Fruit fly (Drosophila melanogaster) whole organism, adult: ENCODE measurements around the gene Calx.

ENCODE experiments used
- CG11617 ChIP-seq: fragments of 200-800 bp; sonication (Bioruptor generic); optimal IDR thresholded peaks from 2 replicates; lab custom pipeline; 2017; ENCODE audit warnings: mild to moderate bottlenecking, missing biosample characterization, missing genetic modification reagents, missing genetic modification characterization
- CG12768 ChIP-seq: fragments of 200-800 bp; sonication (Bioruptor generic); optimal IDR thresholded peaks from 2 replicates; lab custom pipeline; 2017; ENCODE audit warnings: missing biosample characterization, missing genetic modification characterization, mild to moderate bottlenecking, moderate library complexity, missing genetic modification reagents
- CG14711 ChIP-seq: fragments of 200-800 bp; sonication (Bioruptor generic); optimal IDR thresholded peaks from 2 replicates; lab custom pipeline; 2018; ENCODE audit warnings: missing biosample characterization, mild to moderate bottlenecking, missing genetic modification characterization, moderate library complexity
- CG1620 ChIP-seq: fragments of 200-800 bp; sonication (Bioruptor generic); optimal IDR thresholded peaks from 2 replicates; lab custom pipeline; 2016; ENCODE audit warnings: missing biosample characterization, missing genetic modification characterization
- CG33017 ChIP-seq: fragments of 200-800 bp; sonication (Bioruptor generic); optimal IDR thresholded peaks from 2 replicates; lab custom pipeline; 2018; ENCODE audit warnings: missing biosample characterization, mild to moderate bottlenecking, missing genetic modification characterization, moderate library complexity
- CG5204 ChIP-seq: fragments of 200-800 bp; sonication (Bioruptor generic); optimal IDR thresholded peaks from 2 replicates; lab custom pipeline; 2016; ENCODE audit warnings: missing biosample characterization, missing genetic modification characterization
- CG7045 ChIP-seq: fragments of 200-800 bp; sonication (Bioruptor generic); optimal IDR thresholded peaks from 2 replicates; lab custom pipeline; 2017; ENCODE audit warnings: missing biosample characterization, mild to moderate bottlenecking, missing genetic modification characterization
- CG7101 ChIP-seq: fragments of 200-800 bp; sonication (Bioruptor generic); optimal IDR thresholded peaks from 2 replicates; lab custom pipeline; 2018; ENCODE audit warnings: missing biosample characterization, mild to moderate bottlenecking, missing genetic modification characterization, moderate library complexity
- Clk ChIP-seq: fragments of 200-800 bp; sonication (Bioruptor generic); optimal IDR thresholded peaks from 2 replicates; lab custom pipeline; 2017; ENCODE audit warnings: missing biosample characterization, missing genetic modification characterization
- Crg-1 ChIP-seq: fragments of 200-800 bp; sonication (Bioruptor generic); optimal IDR thresholded peaks from 2 replicates; lab custom pipeline; 2016; ENCODE audit warnings: missing biosample characterization, missing genetic modification characterization
- Hr96 ChIP-seq: fragments of 200-800 bp; sonication (Bioruptor generic); optimal IDR thresholded peaks from 2 replicates; lab custom pipeline; 2016; ENCODE audit warnings: missing biosample characterization, missing genetic modification characterization
- Mnt ChIP-seq: fragments of 200-800 bp; sonication (Bioruptor generic); optimal IDR thresholded peaks from 2 replicates; lab custom pipeline; 2016; ENCODE audit warnings: missing biosample characterization, mild to moderate bottlenecking, missing genetic modification characterization
- bab1 ChIP-seq: fragments of 200-800 bp; sonication (Bioruptor generic); optimal IDR thresholded peaks from 3 replicates; lab custom pipeline; 2019; ENCODE audit warnings: missing biosample characterization, mild to moderate bottlenecking, missing genetic modification characterization, moderate library complexity
- cic ChIP-seq: fragments of 200-800 bp; sonication (Bioruptor generic); optimal IDR thresholded peaks from 2 replicates; lab custom pipeline; 2017; ENCODE audit warnings: missing biosample characterization, mild to moderate bottlenecking, missing genetic modification characterization, moderate library complexity
- cnc ChIP-seq, 2 experiments: fragments of >200 bp; optimal IDR thresholded peaks; 2 replicates each; lab custom pipeline; 2017
- kay ChIP-seq: fragments of 200-800 bp; sonication (Bioruptor generic); peaks from one replicate; lab custom pipeline; 2016; ENCODE audit warnings: missing biosample characterization, missing genetic modification characterization, borderline replicate concordance
- ovo ChIP-seq: fragments of 200-800 bp; sonication (Bioruptor generic); optimal IDR thresholded peaks from 2 replicates; lab custom pipeline; 2016; ENCODE audit warnings: missing biosample characterization, missing genetic modification characterization
- pad ChIP-seq: fragments of 200-800 bp; sonication (Bioruptor generic); optimal IDR thresholded peaks from 3 replicates; lab custom pipeline; 2017; ENCODE audit warnings: missing biosample characterization, missing genetic modification characterization, mild to moderate bottlenecking, moderate library complexity, missing genetic modification reagents
- tj ChIP-seq: fragments of 200-800 bp; sonication (Bioruptor generic); optimal IDR thresholded peaks from 3 replicates; lab custom pipeline; 2017; ENCODE audit warnings: missing biosample characterization, mild to moderate bottlenecking, missing genetic modification characterization, moderate library complexity
- toe ChIP-seq: fragments of 200-800 bp; sonication (Bioruptor generic); optimal IDR thresholded peaks from 2 replicates; lab custom pipeline; 2016; ENCODE audit warnings: missing biosample characterization, missing genetic modification characterization

Calx gene

DNA sequence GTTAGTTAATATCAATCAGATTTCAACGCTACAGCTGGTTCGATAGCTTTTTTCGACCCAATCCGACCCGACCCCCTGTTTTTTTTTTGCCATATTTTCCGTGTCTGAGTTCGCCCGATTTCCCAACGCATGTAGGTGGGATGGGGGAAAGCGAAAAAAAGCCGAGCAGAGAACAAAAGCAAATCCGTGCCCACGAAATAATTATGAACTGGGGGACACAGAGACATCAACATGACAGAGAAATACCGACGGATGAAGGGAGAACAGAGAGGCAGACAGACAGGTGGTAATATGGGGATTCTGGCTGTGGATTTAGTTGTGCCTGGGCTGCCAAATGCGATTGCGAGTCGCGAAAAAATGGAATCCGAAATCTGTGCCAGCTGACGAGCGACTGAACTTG lies 11.1 kb downstream of the Calx start:
- TF ChIP-seq CG33017 (tag; lab: Kevin White, UChicago) (no peak), CG12768 (no peak), CG11617 (GFP tag; lab: Kevin White, UChicago) (no peak), ovo (no peak), bab1 (GFP tag; lab: Kevin White, UChicago) (no peak), toe (GFP tag; lab: Kevin White, UChicago) (no peak), Hr96 (no peak), Clk (GFP tag; lab: Kevin White, UChicago) (no peak), tj (GFP tag; lab: Kevin White, UChicago) (no peak), cnc (optimal IDR thresholded peaks at IDR 0.05; lab: Kevin White, UChicago) (no peak), kay (no peak), Crg-1 (GFP tag; lab: Kevin White, UChicago) (no peak), CG5204 (GFP tag; lab: Kevin White, UChicago) (no peak), CG7101 (tag; lab: Kevin White, UChicago) (no peak), cic (no peak)

dm6 chr3R:20989657-20990056 lies 11.7 kb downstream of the Calx start:
- TF ChIP-seq Hr96 = peak; percentile 25
- peak; percentile 5 for TF ChIP-seq toe (GFP tag; lab: Kevin White, UChicago)
- TF ChIP-seq bab1 (GFP tag; lab: Kevin White, UChicago) = peak; percentile 30
- no peak for TF ChIP-seq Mnt (GFP tag; lab: Kevin White, UChicago)
- peak; percentile 99 for TF ChIP-seq pad (GFP tag; lab: Kevin White, UChicago)
- no peak for TF ChIP-seq cic
- no peak for TF ChIP-seq CG33017 (tag; lab: Kevin White, UChicago)
- TF ChIP-seq CG5204 (GFP tag; lab: Kevin White, UChicago) = peak; percentile 36
- TF ChIP-seq CG11617 (GFP tag; lab: Kevin White, UChicago) = peak; percentile 26
- TF ChIP-seq CG14711 (tag; lab: Kevin White, UChicago) = no peak
- no peak for TF ChIP-seq CG7045 (GFP tag; lab: Kevin White, UChicago)
- TF ChIP-seq CG7101 (tag; lab: Kevin White, UChicago) = peak; percentile 19
- peak; percentile 30 for TF ChIP-seq CG1620 (GFP tag; lab: Kevin White, UChicago)
- TF ChIP-seq Clk (GFP tag; lab: Kevin White, UChicago) = no peak
- TF ChIP-seq ovo = peak; percentile 37

DNA sequence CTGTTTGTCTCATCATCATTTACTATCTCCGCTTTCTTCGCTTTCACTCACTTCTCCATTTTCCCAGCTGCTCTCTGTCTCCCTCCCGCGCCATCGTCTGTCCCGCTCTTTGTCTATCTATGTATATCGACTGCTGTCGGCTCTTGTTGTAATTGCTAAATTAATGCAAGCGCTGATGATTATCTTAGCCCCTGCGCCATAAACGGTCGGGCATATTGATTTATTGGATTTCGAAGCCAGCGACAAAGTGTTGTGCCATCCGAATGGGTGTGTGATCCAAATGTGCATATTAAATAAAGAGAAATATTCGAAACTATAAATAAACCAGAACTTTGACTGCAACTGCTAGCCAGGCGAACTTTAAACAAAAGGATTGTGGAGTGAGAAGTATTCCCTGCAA lies 12.4 kb downstream of the Calx start:
- no peak for TF ChIP-seq pad (GFP tag; lab: Kevin White, UChicago)
- no peak for TF ChIP-seq kay

dm6 chr3R:20998319-20998718 lies 20.3 kb downstream of the Calx start:
- no peak for TF ChIP-seq CG11617 (GFP tag; lab: Kevin White, UChicago)
- TF ChIP-seq Clk (GFP tag; lab: Kevin White, UChicago) = no peak
- no peak for TF ChIP-seq pad (GFP tag; lab: Kevin White, UChicago)
- TF ChIP-seq CG12768 = no peak
- no peak for TF ChIP-seq cic
- no peak for TF ChIP-seq CG7045 (GFP tag; lab: Kevin White, UChicago)
- no peak for TF ChIP-seq Hr96
- no peak for TF ChIP-seq toe (GFP tag; lab: Kevin White, UChicago)
- no peak for TF ChIP-seq CG14711 (tag; lab: Kevin White, UChicago)
- no peak for TF ChIP-seq cnc (optimal IDR thresholded peaks at IDR 0.05; lab: Kevin White, UChicago)
- TF ChIP-seq CG5204 (GFP tag; lab: Kevin White, UChicago) = no peak
- no peak for TF ChIP-seq CG1620 (GFP tag; lab: Kevin White, UChicago)

dm6 chr3R:21001123-21001522 lies 23.1 kb downstream of the Calx start:
- TF ChIP-seq CG5204 (GFP tag; lab: Kevin White, UChicago) (no peak), Mnt (GFP tag; lab: Kevin White, UChicago) (no peak), cic (peak; percentile 17), ovo (no peak), bab1 (GFP tag; lab: Kevin White, UChicago) (no peak), kay (peak; percentile 78), Crg-1 (GFP tag; lab: Kevin White, UChicago) (peak; percentile 4), Hr96 (no peak), CG1620 (GFP tag; lab: Kevin White, UChicago) (no peak), CG11617 (GFP tag; lab: Kevin White, UChicago) (peak; percentile 2)

DNA sequence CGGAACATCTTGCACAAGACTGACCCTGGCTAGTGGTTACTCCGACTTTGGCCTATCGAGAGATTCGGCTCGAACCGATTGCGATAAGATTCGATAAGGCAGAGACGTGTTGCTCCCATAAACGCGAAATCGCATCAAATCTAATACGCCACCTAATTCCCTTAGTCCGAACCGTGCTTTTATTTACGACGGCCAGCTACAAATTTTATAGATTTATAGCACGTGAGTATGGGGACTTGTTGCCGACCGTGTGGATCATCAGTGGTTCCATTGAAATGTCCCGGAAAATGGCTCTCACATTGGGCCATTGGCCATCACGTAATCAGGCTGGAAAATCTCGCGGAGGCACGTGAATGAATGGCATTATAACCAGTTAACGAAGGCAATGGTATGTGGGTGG lies 29.0 kb downstream of the Calx start, which contains the start of gene Alp5:
Gene Alp5 (minus strand): TSS at position 24 of the 400 bp plus-strand sequence.
- TF ChIP-seq Hr96 = no peak
- no peak for TF ChIP-seq tj (GFP tag; lab: Kevin White, UChicago)
- TF ChIP-seq pad (GFP tag; lab: Kevin White, UChicago) = no peak
- no peak for TF ChIP-seq cic

DNA sequence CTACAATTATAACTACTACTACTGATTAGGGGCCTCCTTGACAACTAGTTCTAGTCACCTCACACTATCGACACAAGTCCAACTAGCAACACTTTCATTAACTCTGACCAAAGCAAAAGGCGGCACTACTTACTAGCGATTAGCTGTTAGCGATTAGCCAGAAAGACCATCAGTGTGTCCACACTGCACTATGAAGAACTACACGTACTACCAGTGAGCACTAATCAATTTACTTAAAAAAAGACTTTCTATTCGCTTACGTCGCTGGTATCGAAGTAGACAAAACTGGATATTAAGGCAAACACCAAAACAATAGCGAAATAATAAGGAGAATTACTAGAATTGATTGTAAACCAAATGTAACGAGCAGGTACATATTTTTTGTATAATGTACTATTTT lies 35.8 kb downstream of the Calx start:
- TF ChIP-seq cic (no peak), kay (no peak), Clk (GFP tag; lab: Kevin White, UChicago) (no peak), bab1 (GFP tag; lab: Kevin White, UChicago) (no peak), ovo (no peak), CG14711 (tag; lab: Kevin White, UChicago) (no peak), CG5204 (GFP tag; lab: Kevin White, UChicago) (no peak), CG1620 (GFP tag; lab: Kevin White, UChicago) (no peak), pad (GFP tag; lab: Kevin White, UChicago) (no peak), CG12768 (no peak), Hr96 (no peak), CG7101 (tag; lab: Kevin White, UChicago) (no peak), cnc (optimal IDR thresholded peaks at IDR 0.05; lab: Kevin White, UChicago) (no peak), tj (GFP tag; lab: Kevin White, UChicago) (no peak), toe (GFP tag; lab: Kevin White, UChicago) (no peak), Crg-1 (GFP tag; lab: Kevin White, UChicago) (no peak), CG33017 (tag; lab: Kevin White, UChicago) (no peak), Mnt (GFP tag; lab: Kevin White, UChicago) (no peak)
